Fruit fly (Drosophila melanogaster): Measurements from ENCODE around the gene CG34367.
A peak's percentile ranks its signal among the peaks of the same experiment; 100 is the strongest.

dm6 chr2L:10373605-10374269, 20.0 kb upstream of the CG34367 start, which contains the start of gene rho-5:
- no peak for TF ChIP-seq NC2β (GFP tag; optimal IDR thresholded peaks at IDR 0.05)
- no peak for TF ChIP-seq CG2678 (tag; optimal IDR thresholded peaks at IDR 0.05)
- no peak for TF ChIP-seq Dip3 (GFP tag; optimal IDR thresholded peaks at IDR 0.05)
- TF ChIP-seq Usf (GFP tag; optimal IDR thresholded peaks at IDR 0.05) = no peak
- no peak for TF ChIP-seq CG12299 (tag; optimal IDR thresholded peaks at IDR 0.05)
- TF ChIP-seq Hand (GFP tag; optimal IDR thresholded peaks at IDR 0.05) = no peak
- no peak for TF ChIP-seq zen2 (GFP tag; IDR thresholded peaks at IDR 0.05; ENCODE audit: partially characterized antibody)
- peak; percentile 13 for TF ChIP-seq CG30020 (tag; optimal IDR thresholded peaks at IDR 0.05)
- no peak for TF ChIP-seq gfzf (GFP tag; optimal IDR thresholded peaks at IDR 0.05)
- TF ChIP-seq CG8388 (GFP tag; optimal IDR thresholded peaks at IDR 0.05) = no peak

Data from whole organism, embryonic.